Worm (Caenorhabditis elegans): ENCODE measurements around the gene F45G2.7.

F45G2.7 gene

ce11 chrIII:13447439-13447838, 13.1 kb upstream of the F45G2.7 start (continued):
- TF ChIP-seq rcor-1 (GFP tag; IDR thresholded peaks at IDR 0.05): peak; percentile 92
- TF ChIP-seq let-526 (GFP tag; IDR thresholded peaks at IDR 0.05): peak; percentile 29; the same call in 1 of the 2 replicates
- TF ChIP-seq bed-1 (GFP tag; IDR thresholded peaks at IDR 0.05): 0 out of 2 replicates have a peak, but pooled peaks have one; percentile 45
- TF ChIP-seq hsf-1 (GFP tag; IDR thresholded peaks at IDR 0.05): peak; percentile 99
- 0 out of 2 replicates have a peak, but pooled peaks have one; percentile 7 for TF ChIP-seq madf-3 (GFP tag; IDR thresholded peaks at IDR 0.05)
- TF ChIP-seq D2030.7 (GFP tag; IDR thresholded peaks at IDR 0.05): peak; percentile 58
- TF ChIP-seq ekl-4 (GFP tag; IDR thresholded peaks at IDR 0.05): peak; percentile 87
- TF ChIP-seq pbrm-1 (GFP tag; IDR thresholded peaks at IDR 0.05): peak; percentile 90
- peak; percentile 40; the same call in 1 of the 2 replicates for TF ChIP-seq F33H1.4 (GFP tag; IDR thresholded peaks at IDR 0.05)

- peak; percentile 91 for TF ChIP-seq hsf-1 (GFP tag; IDR thresholded peaks at IDR 0.05)
These were observed 12.6 kb upstream of the F45G2.7 start for ce11 chrIII:13446865-13447264.

- TF ChIP-seq ztf-3 (GFP tag; optimal IDR thresholded peaks at IDR 0.05): no peak
- no peak for TF ChIP-seq ztf-6 (GFP tag; IDR thresholded peaks at IDR 0.05)
- TF ChIP-seq ztf-28 (GFP tag; IDR thresholded peaks at IDR 0.05): no peak
- no peak for TF ChIP-seq ama-1 (optimal IDR thresholded peaks at IDR 0.05)
- TF ChIP-seq ama-1 (GFP tag; optimal IDR thresholded peaks at IDR 0.05): no peak
- no peak for TF ChIP-seq snpc-3.4 (tag; optimal IDR thresholded peaks at IDR 0.05)
- TF ChIP-seq aptf-3 (GFP tag; IDR thresholded peaks at IDR 0.05): no peak
- TF ChIP-seq F22D6.2 (tag; optimal IDR thresholded peaks at IDR 0.05): no peak
- no peak for TF ChIP-seq T26A5.8 (tag; optimal IDR thresholded peaks at IDR 0.05)
- no peak for TF ChIP-seq Y53G8AR.9 (GFP tag; conservative IDR thresholded peaks at IDR 0.05)
- TF ChIP-seq ccch-3 (GFP tag; optimal IDR thresholded peaks at IDR 0.05): no peak
- no peak for TF ChIP-seq rcor-1 (GFP tag; IDR thresholded peaks at IDR 0.05)
- no peak for TF ChIP-seq lin-40 (tag; optimal IDR thresholded peaks at IDR 0.05)
- TF ChIP-seq dpff-1 (tag; optimal IDR thresholded peaks at IDR 0.05): no peak
- TF ChIP-seq lin-54 (GFP tag; optimal IDR thresholded peaks at IDR 0.05): peak; percentile 39
- no peak for TF ChIP-seq gei-17 (GFP tag; optimal IDR thresholded peaks at IDR 0.05)
- TF ChIP-seq Y56A3A.18 (GFP tag; IDR thresholded peaks at IDR 0.05): no peak
- TF ChIP-seq akir-1 (GFP tag; optimal IDR thresholded peaks at IDR 0.05): no peak
- TF ChIP-seq lin-35 (GFP tag; optimal IDR thresholded peaks at IDR 0.05): peak in 1 of 3 experiments; percentile 64
- 0 out of 2 replicates have a peak, but pooled peaks have one; percentile 11 for TF ChIP-seq hsf-1 (GFP tag; IDR thresholded peaks at IDR 0.05)
- no peak for TF ChIP-seq atf-7 (tag; optimal IDR thresholded peaks at IDR 0.05)
- TF ChIP-seq lir-1 (GFP tag; conservative IDR thresholded peaks at IDR 0.05): no peak
- TF ChIP-seq F39B2.1 (GFP tag; IDR thresholded peaks at IDR 0.05): no peak
These were observed 5.1 kb upstream of the F45G2.7 start, which contains the start of gene ciao-2B for ce11 chrIII:13439415-13439814. Gene ciao-2B (minus strand): TSS chrIII:13439544.

- TF ChIP-seq ztf-3 (GFP tag; optimal IDR thresholded peaks at IDR 0.05) (no peak), F57A8.1 (GFP tag; optimal IDR thresholded peaks at IDR 0.05) (no peak), ztf-26 (tag; optimal IDR thresholded peaks at IDR 0.05) (no peak), ets-4 (GFP tag; optimal IDR thresholded peaks at IDR 0.05) (no peak)
These were observed 2.5 kb upstream of the F45G2.7 start, which contains the start of gene F45G2.9 for ce11 chrIII:13436843-13437242. Gene F45G2.9 (minus strand): TSS chrIII:13436943.

- TF ChIP-seq ets-4 (GFP tag; optimal IDR thresholded peaks at IDR 0.05): no peak
- TF ChIP-seq ztf-6 (GFP tag; IDR thresholded peaks at IDR 0.05): no peak
- no peak for TF ChIP-seq nfya-1 (tag; optimal IDR thresholded peaks at IDR 0.05; ENCODE audit: borderline replicate concordance, insufficient read depth)
- TF ChIP-seq efl-1 (GFP tag; optimal IDR thresholded peaks at IDR 0.05): no peak
- TF ChIP-seq repo-1 (tag; optimal IDR thresholded peaks at IDR 0.05): no peak
- no peak for TF ChIP-seq C06A6.2 (GFP tag; conservative IDR thresholded peaks at IDR 0.05)
- no peak for TF ChIP-seq nfyb-1 (GFP tag; IDR thresholded peaks at IDR 0.05)
- no peak for TF ChIP-seq chd-7 (tag; optimal IDR thresholded peaks at IDR 0.05)
- no peak for TF ChIP-seq ceh-58 (GFP tag; IDR thresholded peaks at IDR 0.05)
These were observed 1.3 kb upstream of the F45G2.7 start, which contains the start of gene F45G2.8 for ce11 chrIII:13435570-13435969. Gene F45G2.8 (minus strand): TSS chrIII:13435670.

Data from whole organism, young adult.